Fruit fly (Drosophila melanogaster) whole organism, embryonic: ENCODE data around the gene Rab3GAP1.
A peak's percentile ranks its signal among the peaks of the same experiment; 100 is the strongest.

Source experiments
- Bdp1 ChIP-seq: fragments of 200-800 bp; sonication (Bioruptor generic); optimal IDR thresholded peaks from 3 replicates; lab custom pipeline; 2016; ENCODE audit warnings: missing biosample characterization, missing genetic modification characterization
- CG10321 ChIP-seq: fragments of 200-800 bp; sonication (Bioruptor generic); IDR thresholded peaks from 2 replicates; pipeline ENCODE4 v1.3.6; 2022; ENCODE audit warnings: missing biosample characterization, missing genetic modification characterization
- CG12236 ChIP-seq: fragments of 200-800 bp; sonication (Bioruptor generic); optimal IDR thresholded peaks from 2 replicates; lab custom pipeline; 2016; ENCODE audit warnings: missing biosample characterization, missing genetic modification characterization
- CG12391 ChIP-seq: fragments of 200-800 bp; sonication (Bioruptor generic); optimal IDR thresholded peaks from 3 replicates; lab custom pipeline; 2018; ENCODE audit warnings: missing biosample characterization, mild to moderate bottlenecking, missing genetic modification characterization, moderate library complexity
- CG13296 ChIP-seq: fragments of 200-800 bp; sonication (Bioruptor generic); optimal IDR thresholded peaks from 3 replicates; lab custom pipeline; 2018; ENCODE audit warnings: missing biosample characterization, mild to moderate bottlenecking, missing genetic modification characterization
- CG15479 ChIP-seq: fragments of 200-800 bp; sonication (Bioruptor generic); optimal IDR thresholded peaks from 3 replicates; lab custom pipeline; 2019; ENCODE audit warnings: missing biosample characterization, mild to moderate bottlenecking, missing genetic modification characterization, moderate library complexity
- CG17328 ChIP-seq: fragments of 200-800 bp; sonication (Bioruptor generic); IDR thresholded peaks from 2 replicates; pipeline ENCODE4 v1.3.6; 2022; ENCODE audit warnings: missing biosample characterization, missing genetic modification characterization
- CG17359 ChIP-seq: fragments of 200-800 bp; sonication (Bioruptor generic); optimal IDR thresholded peaks from 3 replicates; lab custom pipeline; 2018; ENCODE audit warnings: missing biosample characterization, mild to moderate bottlenecking, missing genetic modification characterization, moderate library complexity
- CG17568 ChIP-seq: fragments of 200-800 bp; sonication (Bioruptor generic); optimal IDR thresholded peaks from 2 replicates; lab custom pipeline; 2018; ENCODE audit warnings: missing biosample characterization, mild to moderate bottlenecking, missing genetic modification characterization, moderate library complexity
- CG17802 ChIP-seq: fragments of 200-800 bp; sonication (Bioruptor generic); optimal IDR thresholded peaks from 2 replicates; lab custom pipeline; 2018; ENCODE audit warnings: missing biosample characterization, mild to moderate bottlenecking, missing genetic modification characterization, moderate library complexity
- CG17912 ChIP-seq: fragments of 200-800 bp; sonication (Bioruptor generic); optimal IDR thresholded peaks from 2 replicates; lab custom pipeline; 2018; ENCODE audit warnings: missing biosample characterization, mild to moderate bottlenecking, missing genetic modification characterization
- CG18599 ChIP-seq: fragments of 200-800 bp; sonication (Bioruptor generic); optimal IDR thresholded peaks from 3 replicates; lab custom pipeline; 2017; ENCODE audit warnings: missing biosample characterization, missing genetic modification characterization, mild to moderate bottlenecking, moderate library complexity, missing genetic modification reagents
- CG2120 ChIP-seq: fragments of 200-800 bp; sonication (Bioruptor generic); optimal IDR thresholded peaks from 3 replicates; lab custom pipeline; 2016; ENCODE audit warnings: missing biosample characterization, missing genetic modification characterization
- CG2712 ChIP-seq: fragments of 200-800 bp; optimal IDR thresholded peaks from 3 replicates; lab custom pipeline; 2019; ENCODE audit warnings: missing biosample characterization, mild to moderate bottlenecking, missing genetic modification characterization, moderate library complexity
- CG4854 ChIP-seq: fragments of 200-800 bp; sonication (Bioruptor generic); optimal IDR thresholded peaks from 2 replicates; lab custom pipeline; 2016; ENCODE audit warnings: missing biosample characterization, missing genetic modification characterization, inconsistent platforms
- CG6175 ChIP-seq: fragments of 200-800 bp; sonication (Bioruptor generic); IDR thresholded peaks from 3 replicates; pipeline ENCODE4 v1.3.6; 2022; ENCODE audit warnings: missing biosample characterization, missing genetic modification characterization
- CG6791 ChIP-seq: fragments of 200-800 bp; sonication (Bioruptor generic); IDR thresholded peaks from 3 replicates; pipeline ENCODE4 v1.3.6; 2022; ENCODE audit warnings: missing biosample characterization, missing genetic modification characterization; ENCODE audit not compliant: partially characterized antibody
- CG8281 ChIP-seq: fragments of 200-800 bp; sonication (Bioruptor generic); optimal IDR thresholded peaks from 2 replicates; lab custom pipeline; 2018; ENCODE audit warnings: missing biosample characterization, mild to moderate bottlenecking, missing genetic modification characterization, moderate library complexity
- CG9437 ChIP-seq: fragments of 200-800 bp; sonication (Bioruptor generic); optimal IDR thresholded peaks from 2 replicates; lab custom pipeline; 2018; ENCODE audit warnings: missing biosample characterization, mild to moderate bottlenecking, missing genetic modification characterization
- CoRest ChIP-seq: fragments of 200-800 bp; sonication (Bioruptor generic); optimal IDR thresholded peaks from 3 replicates; lab custom pipeline; 2018; ENCODE audit warnings: missing biosample characterization, mild to moderate bottlenecking, missing genetic modification characterization, moderate library complexity
- D19B ChIP-seq: fragments of 200-800 bp; sonication (Bioruptor generic); optimal IDR thresholded peaks from 2 replicates; lab custom pipeline; 2017; ENCODE audit warnings: missing biosample characterization, mild to moderate bottlenecking, missing genetic modification characterization
- Dek ChIP-seq: fragments of 200-800 bp; sonication (Bioruptor generic); optimal IDR thresholded peaks from 3 replicates; lab custom pipeline; 2019; ENCODE audit warnings: missing biosample characterization, mild to moderate bottlenecking, missing genetic modification characterization, moderate library complexity
- Dp ChIP-seq: fragments of 200-800 bp; sonication (Bioruptor generic); optimal IDR thresholded peaks from 2 replicates; lab custom pipeline; 2018; ENCODE audit warnings: missing biosample characterization, mild to moderate bottlenecking, missing genetic modification characterization, moderate library complexity
- ERR ChIP-seq: fragments of 200-800 bp; sonication (Bioruptor generic); optimal IDR thresholded peaks from 2 replicates; lab custom pipeline; 2016; ENCODE audit warnings: missing biosample characterization, missing genetic modification characterization
- H2.0 ChIP-seq: fragments of 200-800 bp; sonication (Bioruptor generic); IDR thresholded peaks from 2 replicates; pipeline ENCODE4 v1.3.6; 2022; ENCODE audit warnings: missing biosample characterization, missing genetic modification characterization
- NC2β ChIP-seq: fragments of 200-800 bp; sonication (Bioruptor generic); optimal IDR thresholded peaks from 2 replicates; lab custom pipeline; 2016; ENCODE audit warnings: missing biosample characterization, missing genetic modification characterization
- NfI ChIP-seq: fragments of 200-800 bp; sonication (Bioruptor generic); optimal IDR thresholded peaks from 3 replicates; lab custom pipeline; 2018; ENCODE audit warnings: missing biosample characterization, mild to moderate bottlenecking, missing genetic modification characterization, moderate library complexity
- Spps ChIP-seq: fragments of 200-800 bp; sonication (Bioruptor generic); optimal IDR thresholded peaks from 2 replicates; lab custom pipeline; 2018; ENCODE audit warnings: missing biosample characterization, mild to moderate bottlenecking, missing genetic modification characterization
- crc ChIP-seq: fragments of 200-800 bp; sonication (Bioruptor generic); optimal IDR thresholded peaks from 2 replicates; lab custom pipeline; 2016; ENCODE audit warnings: missing biosample characterization, missing genetic modification characterization
- croc ChIP-seq: fragments of 200-800 bp; sonication (Bioruptor generic); conservative IDR thresholded peaks from 3 replicates; pipeline ENCODE4 v1.3.6; 2022; ENCODE audit warnings: missing biosample characterization, missing genetic modification characterization
- dpn ChIP-seq, 2 experiments: fragments of 200-800 bp; sonication (Bioruptor generic); optimal IDR thresholded peaks; 3 replicates each; lab custom pipeline; 2016; ENCODE audit warnings: missing biosample characterization in 2 of 2, missing genetic modification characterization in 2 of 2
- dysf ChIP-seq: fragments of 200-800 bp; sonication (Bioruptor generic); IDR thresholded peaks from 3 replicates; pipeline ENCODE4 v1.3.6; 2022; ENCODE audit warnings: missing biosample characterization, missing genetic modification characterization
- esg ChIP-seq: fragments of 200-800 bp; sonication (Bioruptor generic); conservative IDR thresholded peaks from 2 replicates; pipeline ENCODE4 v1.3.6; 2022; ENCODE audit warnings: missing biosample characterization, missing genetic modification characterization
- fd64A ChIP-seq: fragments of 200-800 bp; sonication (Bioruptor generic); optimal IDR thresholded peaks from 3 replicates; lab custom pipeline; 2018; ENCODE audit warnings: missing biosample characterization, mild to moderate bottlenecking, missing genetic modification characterization
- gro ChIP-seq: fragments of 200-800 bp; sonication (Bioruptor generic); optimal IDR thresholded peaks from 2 replicates; lab custom pipeline; 2016; ENCODE audit warnings: missing biosample characterization, missing genetic modification characterization
- kay ChIP-seq: fragments of 200-800 bp; sonication (Bioruptor generic); optimal IDR thresholded peaks from 2 replicates; lab custom pipeline; 2016; ENCODE audit warnings: missing biosample characterization, missing genetic modification characterization
- maf-S ChIP-seq: fragments of 200-800 bp; sonication (Bioruptor generic); optimal IDR thresholded peaks from 2 replicates; lab custom pipeline; 2016; ENCODE audit warnings: missing biosample characterization, missing genetic modification characterization
- nerfin-1 ChIP-seq: fragments of 200-800 bp; sonication (Bioruptor generic); optimal IDR thresholded peaks from 3 replicates; lab custom pipeline; 2019; ENCODE audit warnings: missing biosample characterization, mild to moderate bottlenecking, missing genetic modification characterization, moderate library complexity
- odd ChIP-seq: fragments of 200-800 bp; sonication (Bioruptor generic); optimal IDR thresholded peaks from 2 replicates; lab custom pipeline; 2017; ENCODE audit warnings: missing biosample characterization, mild to moderate bottlenecking, missing genetic modification characterization
- org-1 ChIP-seq: fragments of 200-800 bp; sonication (Bioruptor generic); optimal IDR thresholded peaks from 2 replicates; lab custom pipeline; 2017; ENCODE audit warnings: missing biosample characterization, missing genetic modification characterization
- pita ChIP-seq: fragments of 200-800 bp; sonication (Bioruptor generic); optimal IDR thresholded peaks from 2 replicates; lab custom pipeline; 2017; ENCODE audit warnings: missing biosample characterization, mild to moderate bottlenecking, missing genetic modification characterization
- rib ChIP-seq: fragments of 200-800 bp; sonication (Bioruptor generic); IDR thresholded peaks from 2 replicates; pipeline ENCODE4 v1.3.6; 2022; ENCODE audit warnings: missing biosample characterization, missing genetic modification characterization
- ssp ChIP-seq: fragments of 200-800 bp; sonication (Bioruptor generic); IDR thresholded peaks from 2 replicates; pipeline ENCODE4 v1.3.6; 2022; ENCODE audit warnings: missing biosample characterization, missing genetic modification characterization
- stc ChIP-seq: fragments of 200-800 bp; sonication (Bioruptor generic); IDR thresholded peaks from 2 replicates; pipeline ENCODE4 v1.3.6; 2022; ENCODE audit warnings: missing biosample characterization, missing genetic modification characterization
- sug ChIP-seq: fragments of 200-800 bp; optimal IDR thresholded peaks from 2 replicates; lab custom pipeline; 2019; ENCODE audit warnings: missing biosample characterization, mild to moderate bottlenecking, missing genetic modification characterization, moderate library complexity
- tll ChIP-seq, 2 experiments: fragments of 200-800 bp in 1 of 2; fragments of >200 bp in 1 of 2; sonication (Bioruptor generic) in 1 of 2; optimal IDR thresholded peaks; 2 replicates each; lab custom pipeline; 2017 to 2019; ENCODE audit warnings: missing biosample characterization in 2 of 2, missing genetic modification characterization in 2 of 2, mild to moderate bottlenecking in 1 of 2, moderate library complexity in 1 of 2
- tup ChIP-seq: fragments of 200-800 bp; sonication (Bioruptor generic); optimal IDR thresholded peaks from 2 replicates; lab custom pipeline; 2016; ENCODE audit warnings: missing biosample characterization, mild to moderate bottlenecking, missing genetic modification characterization, moderate library complexity
- unc-4 ChIP-seq: fragments of 200-800 bp; sonication (Bioruptor generic); IDR thresholded peaks from 2 replicates; pipeline ENCODE4 v1.3.6; 2022; ENCODE audit warnings: missing biosample characterization, missing genetic modification characterization; ENCODE audit not compliant: partially characterized antibody
- usp ChIP-seq: fragments of >200 bp; optimal IDR thresholded peaks from 2 replicates; lab custom pipeline; 2017; ENCODE audit warnings: missing biosample characterization, missing genetic modification characterization
- zf30C ChIP-seq: fragments of 200-800 bp; sonication (Bioruptor generic); optimal IDR thresholded peaks from 3 replicates; lab custom pipeline; 2018; ENCODE audit warnings: missing biosample characterization, mild to moderate bottlenecking, missing genetic modification characterization

Gene Rab3GAP1

dm6 chr2L:1649828-1650429, 39.0 kb upstream of the Rab3GAP1 start (continued):
- TF ChIP-seq maf-S (GFP tag; lab: Kevin White, UChicago) (no peak), D19B (GFP tag; lab: Kevin White, UChicago) (no peak), org-1 (no peak), tll (GFP tag; optimal IDR thresholded peaks at IDR 0.05; lab: Kevin White, UChicago) (no peak), CG17359 (tag; lab: Kevin White, UChicago) (peak; percentile 25), kay (GFP tag; lab: Kevin White, UChicago) (no peak), odd (GFP tag; lab: Kevin White, UChicago) (no peak), CG12236 (GFP tag; lab: Kevin White, UChicago) (no peak), usp (no peak), esg (no peak), zf30C (GFP tag; lab: Kevin White, UChicago) (peak; percentile 75), CoRest (tag; lab: Kevin White, UChicago) (no peak), NC2β (no peak), stc (GFP tag; lab: Robert Waterston, UW) (no peak), CG2712 (tag; lab: Kevin White, UChicago) (peak; percentile 53), nerfin-1 (tag; lab: Kevin White, UChicago) (no peak), CG6791 (GFP tag; lab: Robert Waterston, UW) (no peak), CG17328 (GFP tag; lab: Robert Waterston, UW) (peak; percentile 28; the same call in 1 of the 2 replicates), Bdp1 (GFP tag; lab: Kevin White, UChicago) (no peak), crc (GFP tag; lab: Kevin White, UChicago) (peak; percentile 48), rib (GFP tag; lab: Robert Waterston, UW) (peak; percentile 52; the same call in 1 of the 2 replicates), ERR (GFP tag; lab: Kevin White, UChicago) (no peak), Spps (tag; lab: Kevin White, UChicago) (no peak), pita (no peak), dpn (GFP tag; optimal IDR thresholded peaks at IDR 0.05; lab: Kevin White, UChicago) (no peak), CG17568 (no peak), H2.0 (GFP tag; lab: Robert Waterston, UW) (peak; percentile 33; the same call in 1 of the 2 replicates), CG13296 (GFP tag; lab: Kevin White, UChicago) (no peak), unc-4 (GFP tag; lab: Robert Waterston, UW) (no peak), CG17802 (no peak), sug (peak; percentile 65), Dp (GFP tag; lab: Kevin White, UChicago) (no peak), CG12391 (tag; lab: Kevin White, UChicago) (no peak), NfI (GFP tag; lab: Kevin White, UChicago) (no peak), CG18599 (no peak), CG4854 (GFP tag; lab: Kevin White, UChicago) (no peak), dysf (GFP tag; lab: Robert Waterston, UW) (peak; percentile 3; the same call in 1 of the 3 replicates), CG6175 (peak; percentile 5; the same call in 1 of the 3 replicates), CG8281 (tag; lab: Kevin White, UChicago) (no peak), ssp (no peak), gro (GFP tag; lab: Kevin White, UChicago) (no peak), CG2120 (GFP tag; lab: Kevin White, UChicago) (peak; percentile 39), CG15479 (GFP tag; lab: Kevin White, UChicago) (no peak), Dek (no peak), CG9437 (GFP tag; lab: Kevin White, UChicago) (no peak), croc (GFP tag; lab: Robert Waterston, UW) (no peak), CG17912 (no peak), fd64A (GFP tag; lab: Kevin White, UChicago) (no peak), tup (GFP tag; lab: Kevin White, UChicago) (no peak), CG10321 (GFP tag; lab: Robert Waterston, UW) (no peak)
